Worm (Caenorhabditis elegans) whole organism, midembryonic: Measurements from ENCODE around the gene mks-3.

Experiments
- T22C8.4 ChIP-seq: fragments of 200-800 bp; sonication (Bioruptor generic); IDR thresholded peaks from 2 replicates; pipeline ENCODE4 v1.3.6; 2022; ENCODE audit warnings: missing genetic modification characterization, missing compliant biosample characterization
- klf-2 ChIP-seq: fragments of 200-800 bp; sonication (Bioruptor generic); conservative IDR thresholded peaks from 2 replicates; pipeline ENCODE4 v1.3.6; 2022; ENCODE audit warnings: missing genetic modification reagents, missing genetic modification characterization, missing compliant biosample characterization
- med-1 ChIP-seq: sonication (generic microtip); optimal IDR thresholded peaks from 2 replicates; lab custom pipeline; 2017; ENCODE audit warnings: missing genetic modification characterization, mild to moderate bottlenecking, missing compliant biosample characterization, antibody characterized with exemption, missing genetic modification reagents; ENCODE audit not compliant: insufficient read depth
- ztf-23 ChIP-seq: fragments of 200-800 bp; sonication (Bioruptor generic); IDR thresholded peaks from 2 replicates; pipeline ENCODE4 v1.3.6; 2022; ENCODE audit warnings: missing genetic modification reagents, missing genetic modification characterization, missing compliant biosample characterization
- ztf-29 ChIP-seq: fragments of 200-800 bp; sonication (Bioruptor generic); IDR thresholded peaks from 2 replicates; pipeline ENCODE4 v1.3.6; 2022; ENCODE audit warnings: missing genetic modification reagents, missing genetic modification characterization, missing compliant biosample characterization

DNA sequence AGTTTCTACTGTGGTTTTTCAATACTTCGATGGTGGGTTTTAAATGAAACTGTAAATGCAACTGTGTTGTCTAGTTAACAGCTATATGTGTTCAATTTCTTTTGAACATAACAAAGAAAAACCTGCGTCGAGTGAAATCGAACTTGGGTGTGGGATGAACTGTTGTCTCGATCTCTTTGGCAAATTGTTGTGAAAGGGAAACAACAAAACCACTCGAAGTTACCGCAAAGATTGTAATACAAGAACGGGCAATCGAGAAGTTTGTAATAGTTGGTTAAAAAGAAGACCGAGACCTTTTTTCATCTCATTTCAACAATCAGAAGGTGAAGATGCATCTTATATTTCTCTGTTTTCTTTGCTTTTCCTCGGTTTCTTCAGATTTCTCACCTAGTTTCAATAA, 24.5 kb upstream of the mks-3 start, which contains the start of gene lips-17:
- TF ChIP-seq ztf-23 (GFP tag; lab: Robert Waterston, UW): no peak
- no peak for TF ChIP-seq klf-2 (GFP tag; lab: Robert Waterston, UW)
- no peak for TF ChIP-seq med-1 (GFP tag; lab: Kevin White, UChicago)
- TF ChIP-seq ztf-29: no peak
- no peak for TF ChIP-seq T22C8.4 (GFP tag; lab: Robert Waterston, UW)
